Fruit fly (Drosophila melanogaster): ENCODE measurements around the gene BG642163.

The BG642163 gene

dm6 chr2L:4646751-4647150 is 5.7 kb downstream of the BG642163 start, which contains the start of gene CG43798:
Gene CG43798, plus strand, starts transcription at chr2L:4647051.
- TF ChIP-seq Mnt (GFP tag; optimal IDR thresholded peaks at IDR 0.05): no peak
- TF ChIP-seq ovo (GFP tag; optimal IDR thresholded peaks at IDR 0.05): no peak
- no peak for TF ChIP-seq CG12768 (GFP tag; optimal IDR thresholded peaks at IDR 0.05)
- no peak for TF ChIP-seq kay (GFP tag; ENCODE audit: borderline replicate concordance)
- no peak for TF ChIP-seq bab1 (GFP tag; optimal IDR thresholded peaks at IDR 0.05)
- no peak for TF ChIP-seq tj (GFP tag; optimal IDR thresholded peaks at IDR 0.05)
- no peak for TF ChIP-seq CG7101 (tag; optimal IDR thresholded peaks at IDR 0.05)
- no peak for TF ChIP-seq CG7045 (GFP tag; optimal IDR thresholded peaks at IDR 0.05)
- TF ChIP-seq cnc (optimal IDR thresholded peaks at IDR 0.05): no peak
- TF ChIP-seq CG14711 (tag; optimal IDR thresholded peaks at IDR 0.05): no peak
- no peak for TF ChIP-seq toe (GFP tag; optimal IDR thresholded peaks at IDR 0.05)
- no peak for TF ChIP-seq Crg-1 (GFP tag; optimal IDR thresholded peaks at IDR 0.05)
- no peak for TF ChIP-seq cic (GFP tag; optimal IDR thresholded peaks at IDR 0.05)
- TF ChIP-seq Hr96 (GFP tag; optimal IDR thresholded peaks at IDR 0.05): no peak
- no peak for TF ChIP-seq CG5204 (GFP tag; optimal IDR thresholded peaks at IDR 0.05)
- no peak for TF ChIP-seq CG11617 (GFP tag; optimal IDR thresholded peaks at IDR 0.05)
- TF ChIP-seq CG33017 (tag; optimal IDR thresholded peaks at IDR 0.05): no peak
- TF ChIP-seq Clk (GFP tag; optimal IDR thresholded peaks at IDR 0.05): no peak

DNA sequence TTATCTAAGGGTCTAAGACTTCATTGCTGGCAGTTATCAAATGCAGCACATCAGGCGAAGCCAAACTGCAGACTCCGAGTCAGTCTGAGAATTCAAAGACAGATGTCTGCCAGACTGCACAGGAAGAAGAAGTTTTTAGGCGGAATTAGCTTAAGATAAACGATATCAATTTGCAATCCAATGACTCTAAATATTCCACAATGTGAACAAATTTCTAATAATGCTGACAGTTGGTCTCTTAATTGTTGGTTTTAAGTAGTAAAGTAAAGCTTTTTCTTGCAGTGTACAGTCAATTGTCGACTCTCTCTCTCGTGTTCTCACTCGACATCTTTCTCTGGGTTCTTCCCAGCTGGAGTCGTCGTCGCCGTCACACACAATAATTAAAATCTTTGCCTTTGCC is 7.7 kb downstream of the BG642163 start:
- TF ChIP-seq CG12768 (GFP tag; optimal IDR thresholded peaks at IDR 0.05) (no peak), CG33017 (tag; optimal IDR thresholded peaks at IDR 0.05) (no peak), kay (GFP tag; ENCODE audit: borderline replicate concordance) (no peak), CG1620 (GFP tag; optimal IDR thresholded peaks at IDR 0.05) (no peak), cic (GFP tag; optimal IDR thresholded peaks at IDR 0.05) (no peak), CG14711 (tag; optimal IDR thresholded peaks at IDR 0.05) (no peak), CG5204 (GFP tag; optimal IDR thresholded peaks at IDR 0.05) (no peak), ovo (GFP tag; optimal IDR thresholded peaks at IDR 0.05) (no peak)

- no peak for TF ChIP-seq CG7101 (tag; optimal IDR thresholded peaks at IDR 0.05)
- TF ChIP-seq CG11617 (GFP tag; optimal IDR thresholded peaks at IDR 0.05): no peak
- no peak for TF ChIP-seq Clk (GFP tag; optimal IDR thresholded peaks at IDR 0.05)
- TF ChIP-seq tj (GFP tag; optimal IDR thresholded peaks at IDR 0.05): no peak
- TF ChIP-seq kay (GFP tag; ENCODE audit: borderline replicate concordance): no peak
- TF ChIP-seq cnc (optimal IDR thresholded peaks at IDR 0.05): no peak
- no peak for TF ChIP-seq bab1 (GFP tag; optimal IDR thresholded peaks at IDR 0.05)
- no peak for TF ChIP-seq CG7045 (GFP tag; optimal IDR thresholded peaks at IDR 0.05)
- no peak for TF ChIP-seq ovo (GFP tag; optimal IDR thresholded peaks at IDR 0.05)
- TF ChIP-seq Crg-1 (GFP tag; optimal IDR thresholded peaks at IDR 0.05): no peak
- TF ChIP-seq Mnt (GFP tag; optimal IDR thresholded peaks at IDR 0.05): no peak
- TF ChIP-seq CG14711 (tag; optimal IDR thresholded peaks at IDR 0.05): no peak
- no peak for TF ChIP-seq Hr96 (GFP tag; optimal IDR thresholded peaks at IDR 0.05)
- TF ChIP-seq CG33017 (tag; optimal IDR thresholded peaks at IDR 0.05): no peak
- no peak for TF ChIP-seq CG1620 (GFP tag; optimal IDR thresholded peaks at IDR 0.05)
- TF ChIP-seq toe (GFP tag; optimal IDR thresholded peaks at IDR 0.05): no peak
- no peak for TF ChIP-seq cic (GFP tag; optimal IDR thresholded peaks at IDR 0.05)
- no peak for TF ChIP-seq CG12768 (GFP tag; optimal IDR thresholded peaks at IDR 0.05)
Observed at dm6 chr2L:4650752-4651453, 9.8 kb downstream of the BG642163 start, which contains the start of gene CG3355. Gene CG3355, plus strand, starts transcription at chr2L:4651403.

dm6 chr2L:4660932-4661331 is 19.8 kb downstream of the BG642163 start:
- TF ChIP-seq cic (GFP tag; optimal IDR thresholded peaks at IDR 0.05) (no peak), Hr96 (GFP tag; optimal IDR thresholded peaks at IDR 0.05) (no peak), kay (GFP tag; ENCODE audit: borderline replicate concordance) (peak; percentile 2)

DNA sequence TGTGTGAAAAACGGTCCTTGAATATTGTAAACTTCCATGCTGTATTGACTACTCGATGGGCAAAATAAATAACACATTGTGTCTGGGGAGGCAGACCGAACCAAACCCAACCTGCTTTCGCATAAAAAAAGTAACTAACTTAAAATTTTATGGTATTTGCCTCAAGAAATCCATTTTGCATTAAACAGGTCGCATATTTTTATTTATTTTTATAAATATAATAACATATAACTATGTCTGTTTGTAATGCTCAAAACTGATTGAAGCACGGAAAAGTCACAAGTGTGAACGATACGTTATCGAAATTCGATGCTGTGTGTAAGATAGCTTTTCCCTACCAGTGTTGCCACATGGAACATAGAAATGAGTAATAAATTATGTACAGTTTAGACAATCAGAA is 41.3 kb downstream of the BG642163 start, which contains the start of gene CG11929:
Gene CG11929 (plus strand): TSS at position 301 of the 400 bp plus-strand sequence.
- TF ChIP-seq Crg-1 (GFP tag; optimal IDR thresholded peaks at IDR 0.05): no peak
- TF ChIP-seq Clk (GFP tag; optimal IDR thresholded peaks at IDR 0.05): no peak
- TF ChIP-seq CG11617 (GFP tag; optimal IDR thresholded peaks at IDR 0.05): no peak
- no peak for TF ChIP-seq tj (GFP tag; optimal IDR thresholded peaks at IDR 0.05)
- TF ChIP-seq CG7045 (GFP tag; optimal IDR thresholded peaks at IDR 0.05): no peak
- no peak for TF ChIP-seq toe (GFP tag; optimal IDR thresholded peaks at IDR 0.05)
- TF ChIP-seq CG1620 (GFP tag; optimal IDR thresholded peaks at IDR 0.05): no peak
- no peak for TF ChIP-seq CG7101 (tag; optimal IDR thresholded peaks at IDR 0.05)
- no peak for TF ChIP-seq CG33017 (tag; optimal IDR thresholded peaks at IDR 0.05)
- no peak for TF ChIP-seq kay (GFP tag; ENCODE audit: borderline replicate concordance)
- no peak for TF ChIP-seq pad (GFP tag; optimal IDR thresholded peaks at IDR 0.05)
- no peak for TF ChIP-seq ovo (GFP tag; optimal IDR thresholded peaks at IDR 0.05)
- TF ChIP-seq cnc (optimal IDR thresholded peaks at IDR 0.05): no peak
- no peak for TF ChIP-seq Mnt (GFP tag; optimal IDR thresholded peaks at IDR 0.05)
- TF ChIP-seq Hr96 (GFP tag; optimal IDR thresholded peaks at IDR 0.05): no peak
- TF ChIP-seq bab1 (GFP tag; optimal IDR thresholded peaks at IDR 0.05): no peak

- TF ChIP-seq CG11617 (GFP tag; optimal IDR thresholded peaks at IDR 0.05) (no peak), CG12768 (GFP tag; optimal IDR thresholded peaks at IDR 0.05) (no peak), ovo (GFP tag; optimal IDR thresholded peaks at IDR 0.05) (no peak), CG1620 (GFP tag; optimal IDR thresholded peaks at IDR 0.05) (no peak), Crg-1 (GFP tag; optimal IDR thresholded peaks at IDR 0.05) (no peak), cnc (optimal IDR thresholded peaks at IDR 0.05) (no peak), CG7101 (tag; optimal IDR thresholded peaks at IDR 0.05) (no peak), CG7045 (GFP tag; optimal IDR thresholded peaks at IDR 0.05) (no peak), pad (GFP tag; optimal IDR thresholded peaks at IDR 0.05) (no peak), Hr96 (GFP tag; optimal IDR thresholded peaks at IDR 0.05) (no peak), bab1 (GFP tag; optimal IDR thresholded peaks at IDR 0.05) (no peak)
Observed at dm6 chr2L:4684361-4684760, 43.3 kb downstream of the BG642163 start, which contains the start of gene Elba1. Gene Elba1, minus strand, starts transcription at chr2L:4684461.
